Worm (Caenorhabditis elegans) whole organism, L3 larva: Measurements from ENCODE around the gene ten-1.

Experiments
- R02D3.7 ChIP-seq: fragments of 150-350 bp; optimal IDR thresholded peaks from 2 replicates; lab custom pipeline; 2014; ENCODE audit warnings: missing biosample characterization, missing genetic modification characterization
- ZK546.5 ChIP-seq: sonication (generic microtip); optimal IDR thresholded peaks from 2 replicates; lab custom pipeline; 2017; ENCODE audit warnings: missing biosample characterization, missing genetic modification characterization
- ama-1 ChIP-seq: fragments of 150-350 bp; optimal IDR thresholded peaks from 2 replicates; lab custom pipeline; 2018
- ceh-16 ChIP-seq: sonication (generic microtip); optimal IDR thresholded peaks from 2 replicates; lab custom pipeline; 2017; ENCODE audit warnings: missing biosample characterization, missing genetic modification characterization
- ceh-82 ChIP-seq: fragments of 150-350 bp; optimal IDR thresholded peaks from 2 replicates; lab custom pipeline; 2014; ENCODE audit warnings: missing biosample characterization, missing genetic modification characterization
- ceh-9 ChIP-seq: sonication (generic microtip); optimal IDR thresholded peaks from 2 replicates; lab custom pipeline; 2018; ENCODE audit warnings: missing biosample characterization, missing genetic modification characterization
- daf-12 ChIP-seq: fragments of 150-350 bp; optimal IDR thresholded peaks from 2 replicates; lab custom pipeline; 2014; ENCODE audit warnings: missing biosample characterization, missing genetic modification reagents, missing genetic modification characterization
- egl-27 ChIP-seq: sonication (generic microtip); optimal IDR thresholded peaks from 4 replicates; lab custom pipeline; 2017; ENCODE audit warnings: missing biosample characterization, missing genetic modification reagents, missing genetic modification characterization
- egl-5 ChIP-seq: fragments of 150-350 bp; optimal IDR thresholded peaks from 2 replicates; lab custom pipeline; 2017; ENCODE audit warnings: missing biosample characterization, missing genetic modification reagents, missing genetic modification characterization, inconsistent platforms
- elt-1 ChIP-seq: fragments of 150-350 bp; optimal IDR thresholded peaks from 2 replicates; lab custom pipeline; 2014; ENCODE audit warnings: missing biosample characterization, missing genetic modification characterization
- elt-2 ChIP-seq: sonication (generic microtip); optimal IDR thresholded peaks from 2 replicates; lab custom pipeline; 2016; ENCODE audit warnings: missing genetic modification reagents, mild to moderate bottlenecking, missing genetic modification characterization, missing compliant biosample characterization
- elt-3 ChIP-seq, 3 experiments: fragments of 150-350 bp in 1 of 3; sonication (generic microtip) in 2 of 3; optimal IDR thresholded peaks; 2 replicates in 2 of 3; 4 replicates in 1 of 3; lab custom pipeline; 2014 to 2017; ENCODE audit warnings: missing biosample characterization in 3 of 3, missing genetic modification characterization in 3 of 3
- eor-1 ChIP-seq, 2 experiments: fragments of 150-350 bp; optimal IDR thresholded peaks; 2 replicates each; lab custom pipeline; 2014 to 2018; ENCODE audit warnings: missing biosample characterization in 2 of 2, missing genetic modification characterization in 2 of 2
- fkh-10 ChIP-seq: sonication (generic microtip); optimal IDR thresholded peaks from 2 replicates; lab custom pipeline; 2017; ENCODE audit warnings: missing biosample characterization, missing genetic modification reagents, missing genetic modification characterization
- fkh-2 ChIP-seq: fragments of 150-350 bp; optimal IDR thresholded peaks from 2 replicates; lab custom pipeline; 2014; ENCODE audit warnings: missing biosample characterization, missing genetic modification reagents, missing genetic modification characterization
- hmg-11 ChIP-seq: sonication (generic microtip); optimal IDR thresholded peaks from 2 replicates; lab custom pipeline; 2016; ENCODE audit warnings: missing genetic modification characterization, missing compliant biosample characterization
- jun-1 ChIP-seq: fragments of 150-350 bp; optimal IDR thresholded peaks from 2 replicates; lab custom pipeline; 2014; ENCODE audit warnings: missing biosample characterization, missing genetic modification reagents, missing genetic modification characterization
- lin-15B ChIP-seq: fragments of 150-350 bp; optimal IDR thresholded peaks from 2 replicates; lab custom pipeline; 2014; ENCODE audit warnings: missing biosample characterization, missing genetic modification characterization
- lin-39 ChIP-seq: fragments of 150-350 bp; optimal IDR thresholded peaks from 2 replicates; lab custom pipeline; 2018; ENCODE audit warnings: missing biosample characterization, missing genetic modification reagents, missing genetic modification characterization
- lsy-12 ChIP-seq: sonication (generic microtip); optimal IDR thresholded peaks from 2 replicates; lab custom pipeline; 2016; ENCODE audit warnings: mild to moderate bottlenecking, missing genetic modification characterization, missing compliant biosample characterization
- mdl-1 ChIP-seq: fragments of 150-350 bp; optimal IDR thresholded peaks from 2 replicates; lab custom pipeline; 2014; ENCODE audit warnings: missing biosample characterization, missing genetic modification characterization
- mml-1 ChIP-seq: fragments of 150-350 bp; sonication (generic microtip); optimal IDR thresholded peaks from 3 replicates; lab custom pipeline; 2014; ENCODE audit warnings: missing biosample characterization, missing genetic modification characterization
- nfya-1 ChIP-seq: sonication (generic microtip); optimal IDR thresholded peaks from 2 replicates; lab custom pipeline; 2017; ENCODE audit warnings: missing genetic modification characterization, mild to moderate bottlenecking, missing compliant biosample characterization, antibody characterized with exemption, moderate library complexity; ENCODE audit not compliant: insufficient read depth
- nhr-11 ChIP-seq: fragments of 150-350 bp; optimal IDR thresholded peaks from 2 replicates; lab custom pipeline; 2014; ENCODE audit warnings: missing biosample characterization, missing genetic modification characterization
- nhr-12 ChIP-seq: fragments of 150-350 bp; optimal IDR thresholded peaks from 2 replicates; lab custom pipeline; 2014; ENCODE audit warnings: missing biosample characterization, missing genetic modification characterization
- nhr-23 ChIP-seq: fragments of 150-350 bp; optimal IDR thresholded peaks from 2 replicates; lab custom pipeline; 2014; ENCODE audit warnings: missing biosample characterization, missing genetic modification reagents, missing genetic modification characterization
- nhr-237 ChIP-seq: fragments of 150-350 bp; optimal IDR thresholded peaks from 2 replicates; lab custom pipeline; 2014; ENCODE audit warnings: missing biosample characterization, missing genetic modification characterization
- nhr-25 ChIP-seq: sonication (generic microtip); optimal IDR thresholded peaks from 2 replicates; lab custom pipeline; 2017; ENCODE audit warnings: missing biosample characterization, missing genetic modification characterization
- nhr-28 ChIP-seq: fragments of 150-350 bp; optimal IDR thresholded peaks from 2 replicates; lab custom pipeline; 2014; ENCODE audit warnings: missing biosample characterization, missing genetic modification characterization
- nhr-43 ChIP-seq: sonication (generic microtip); optimal IDR thresholded peaks from 2 replicates; lab custom pipeline; 2016; ENCODE audit warnings: mild to moderate bottlenecking, missing genetic modification characterization, missing compliant biosample characterization; ENCODE audit not compliant: poor library complexity, severe bottlenecking
- nhr-76 ChIP-seq: fragments of 150-350 bp; sonication (generic microtip); optimal IDR thresholded peaks from 5 replicates; lab custom pipeline; 2014; ENCODE audit warnings: missing biosample characterization, missing genetic modification characterization
- nhr-77 ChIP-seq: fragments of 150-350 bp; optimal IDR thresholded peaks from 2 replicates; lab custom pipeline; 2014; ENCODE audit warnings: missing biosample characterization, missing genetic modification characterization
- pha-4 ChIP-seq: fragments of 150-350 bp; optimal IDR thresholded peaks from 2 replicates; lab custom pipeline; 2014; ENCODE audit warnings: missing biosample characterization, missing genetic modification reagents, missing genetic modification characterization
- pqm-1 ChIP-seq: fragments of 150-350 bp; optimal IDR thresholded peaks from 2 replicates; lab custom pipeline; 2017; ENCODE audit warnings: missing biosample characterization, missing genetic modification characterization, inconsistent platforms
- sea-2 ChIP-seq: fragments of 150-350 bp; sonication (generic microtip); optimal IDR thresholded peaks from 4 replicates; lab custom pipeline; 2014; ENCODE audit warnings: missing biosample characterization, missing genetic modification reagents, missing genetic modification characterization
- skn-1 ChIP-seq: fragments of 150-350 bp; optimal IDR thresholded peaks from 2 replicates; lab custom pipeline; 2014; ENCODE audit warnings: missing biosample characterization, missing genetic modification characterization
- snpc-4 ChIP-seq: fragments of 150-350 bp; optimal IDR thresholded peaks from 2 replicates; lab custom pipeline; 2014; ENCODE audit warnings: missing biosample characterization, missing genetic modification characterization
- tbx-2 ChIP-seq: sonication (generic microtip); optimal IDR thresholded peaks from 2 replicates; lab custom pipeline; 2016; ENCODE audit warnings: mild to moderate bottlenecking, missing genetic modification characterization, missing compliant biosample characterization
- unc-62 ChIP-seq: fragments of 150-350 bp; sonication (generic microtip); optimal IDR thresholded peaks from 4 replicates; lab custom pipeline; 2014; ENCODE audit warnings: missing biosample characterization, missing genetic modification reagents, missing genetic modification characterization
- zag-1 ChIP-seq: fragments of 150-350 bp; optimal IDR thresholded peaks from 2 replicates; lab custom pipeline; 2014; ENCODE audit warnings: missing biosample characterization, missing genetic modification characterization
- ztf-11 ChIP-seq: fragments of 150-350 bp; optimal IDR thresholded peaks from 2 replicates; lab custom pipeline; 2014; ENCODE audit warnings: missing biosample characterization, missing genetic modification characterization
- ztf-4 ChIP-seq: fragments of 150-350 bp; optimal IDR thresholded peaks from 2 replicates; lab custom pipeline; 2014; ENCODE audit warnings: missing biosample characterization, missing genetic modification characterization

ten-1 gene

DNA sequence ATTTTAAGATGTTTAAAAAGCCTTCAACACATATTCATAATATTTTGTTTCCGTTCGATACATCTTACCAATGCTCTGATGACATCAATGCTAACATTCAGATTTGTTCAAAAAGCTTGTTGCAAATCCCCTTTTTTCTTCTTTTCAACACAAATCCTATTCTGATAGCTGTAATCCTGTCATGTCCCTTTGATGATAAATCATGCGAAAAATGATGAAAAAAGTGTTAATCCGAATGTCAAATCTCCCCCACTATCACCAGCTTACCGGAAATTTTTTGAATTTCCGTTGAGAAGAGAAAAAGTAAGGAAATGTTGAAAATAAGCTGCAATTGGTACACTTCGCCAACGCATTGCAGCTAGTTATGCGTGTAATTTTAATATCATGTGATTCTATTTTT is 61.0 kb downstream of the ten-1 start:
- TF ChIP-seq unc-62 (GFP tag; lab: Kevin White, UChicago) (no peak), elt-2 (tag; lab: Kevin White, UChicago) (no peak), nhr-77 (tag; lab: Kevin White, UChicago) (no peak), pha-4 (tag; lab: Kevin White, UChicago) (no peak), fkh-10 (GFP tag; lab: Kevin White, UChicago) (no peak), ZK546.5 (tag; lab: Kevin White, UChicago) (no peak), nfya-1 (tag; lab: Kevin White, UChicago) (no peak), ztf-4 (tag; lab: Kevin White, UChicago) (no peak), nhr-23 (no peak), R02D3.7 (no peak), ceh-82 (no peak), pqm-1 (tag; lab: Kevin White, UChicago) (no peak), elt-3 (tag; optimal IDR thresholded peaks at IDR 0.05; lab: Kevin White, UChicago) (no peak), ceh-9 (tag; lab: Kevin White, UChicago) (no peak), elt-1 (tag; lab: Kevin White, UChicago) (no peak), hmg-11 (tag; lab: Kevin White, UChicago) (no peak), egl-5 (tag; lab: Kevin White, UChicago) (no peak), ztf-11 (no peak), mml-1 (no peak), nhr-237 (tag; lab: Kevin White, UChicago) (no peak)

DNA sequence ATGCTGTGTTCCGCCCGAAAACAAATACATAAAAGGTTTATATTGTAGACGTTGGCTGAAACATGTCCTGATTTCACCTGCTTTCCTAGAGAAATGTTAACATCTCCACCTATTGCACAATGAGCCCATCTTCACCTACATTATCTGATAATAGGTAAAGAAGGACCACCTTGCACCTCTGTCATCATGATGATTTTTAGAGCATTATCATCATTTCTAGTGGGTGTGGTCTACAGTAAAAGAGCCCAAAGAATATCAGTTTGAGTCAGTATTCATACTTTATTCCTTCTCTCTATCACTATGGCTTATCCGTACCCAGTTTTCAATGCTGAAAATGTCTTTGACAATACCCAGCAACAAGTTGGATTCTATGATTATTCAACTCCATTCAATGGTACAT is 63.5 kb downstream of the ten-1 start, which contains the start of gene med-2:
TSS of gene med-2 (plus strand) at position 301 of the 400 bp plus-strand sequence.
- TF ChIP-seq skn-1, result no peak
- TF ChIP-seq unc-62 (GFP tag; lab: Kevin White, UChicago), result no peak
- no peak for TF ChIP-seq nhr-76 (tag; lab: Kevin White, UChicago)
- no peak for TF ChIP-seq daf-12
- TF ChIP-seq snpc-4 (tag; lab: Kevin White, UChicago), result no peak
- TF ChIP-seq jun-1 (tag; lab: Kevin White, UChicago), result no peak
- no peak for TF ChIP-seq elt-3 (tag; optimal IDR thresholded peaks at IDR 0.05; lab: Kevin White, UChicago)
- no peak for TF ChIP-seq R02D3.7
- TF ChIP-seq ztf-4 (tag; lab: Kevin White, UChicago), result no peak
- TF ChIP-seq nhr-11 (tag; lab: Kevin White, UChicago), result no peak
- TF ChIP-seq nhr-28 (tag; lab: Kevin White, UChicago), result no peak
- no peak for TF ChIP-seq nhr-25 (tag; lab: Kevin White, UChicago)
- no peak for TF ChIP-seq ceh-16 (tag; lab: Kevin White, UChicago)
- TF ChIP-seq pha-4 (tag; lab: Kevin White, UChicago), result no peak
- no peak for TF ChIP-seq lin-39 (tag; lab: Kevin White, UChicago)
- TF ChIP-seq fkh-10 (GFP tag; lab: Kevin White, UChicago), result no peak
- TF ChIP-seq zag-1 (tag; lab: Kevin White, UChicago), result no peak
- TF ChIP-seq egl-5 (tag; lab: Kevin White, UChicago), result no peak
- TF ChIP-seq hmg-11 (tag; lab: Kevin White, UChicago), result no peak
- TF ChIP-seq nhr-43, result no peak
- TF ChIP-seq, all 47 proteins: peak for 0

DNA sequence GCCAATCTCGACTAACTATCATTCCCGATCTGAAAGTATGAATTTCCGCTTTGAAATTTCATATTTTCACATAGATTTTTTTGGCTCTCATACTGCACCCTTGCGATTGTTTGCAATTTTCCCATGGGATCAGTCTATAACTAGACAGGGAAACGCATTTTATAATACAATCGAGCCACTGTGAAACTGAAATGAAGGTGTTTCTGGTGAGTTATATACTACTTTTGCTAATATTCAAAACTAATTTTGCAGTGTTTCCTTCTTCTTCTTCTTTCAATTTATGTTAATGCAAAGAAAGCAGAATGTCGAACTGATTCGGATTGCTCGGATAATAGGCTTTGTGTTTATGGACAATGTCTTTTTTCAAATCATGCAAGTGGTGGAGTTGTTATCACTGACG is 65.2 kb downstream of the ten-1 start:
- TF ChIP-seq ceh-9 (tag; lab: Kevin White, UChicago) (no peak), mdl-1 (no peak), zag-1 (tag; lab: Kevin White, UChicago) (no peak), nhr-23 (no peak), ZK546.5 (tag; lab: Kevin White, UChicago) (no peak), nhr-237 (tag; lab: Kevin White, UChicago) (no peak), nhr-12 (tag; lab: Kevin White, UChicago) (no peak), egl-5 (tag; lab: Kevin White, UChicago) (no peak), nhr-28 (tag; lab: Kevin White, UChicago) (no peak), nfya-1 (tag; lab: Kevin White, UChicago) (no peak)

DNA sequence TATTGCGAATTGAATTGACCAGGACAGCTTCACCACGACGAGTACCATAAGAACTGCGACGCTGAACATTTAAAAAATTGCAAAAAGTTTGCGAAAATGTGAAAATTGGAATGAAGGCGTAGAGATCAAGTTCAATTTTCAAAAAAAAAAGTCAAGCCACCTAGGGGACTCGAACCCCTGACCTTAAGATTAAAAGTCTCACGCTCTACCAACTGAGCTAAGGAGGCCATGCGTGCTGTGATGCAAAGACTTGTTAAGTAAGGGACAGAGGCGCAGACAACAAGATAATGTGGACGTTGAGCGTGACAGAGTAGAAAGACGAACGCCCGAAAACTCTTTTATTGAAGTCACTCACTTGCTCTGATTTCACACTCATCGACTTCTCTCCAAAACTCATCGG is 66.8 kb downstream of the ten-1 start:
- TF ChIP-seq elt-3 (tag; optimal IDR thresholded peaks at IDR 0.05; lab: Kevin White, UChicago) (peak in 1 of 3 experiments; percentile 59), elt-2 (tag; lab: Kevin White, UChicago) (peak; percentile 35), ama-1 (lab: Kevin White, UChicago) (peak; percentile 18), nhr-28 (tag; lab: Kevin White, UChicago) (no peak), egl-27 (tag; lab: Kevin White, UChicago) (peak; percentile 32), lsy-12 (tag; lab: Kevin White, UChicago) (peak; percentile 67), R02D3.7 (peak; percentile 45), ZK546.5 (tag; lab: Kevin White, UChicago) (no peak), nhr-43 (peak; percentile 25), ztf-11 (no peak), egl-5 (tag; lab: Kevin White, UChicago) (no peak), nhr-25 (tag; lab: Kevin White, UChicago) (no peak), lin-15B (tag; lab: Kevin White, UChicago) (peak; percentile 32), nfya-1 (tag; lab: Kevin White, UChicago) (peak; percentile 67), lin-39 (tag; lab: Kevin White, UChicago) (peak; percentile 53), sea-2 (GFP tag; lab: Kevin White, UChicago) (no peak), eor-1 (tag; optimal IDR thresholded peaks at IDR 0.05; lab: Kevin White, UChicago) (no peak), hmg-11 (tag; lab: Kevin White, UChicago) (peak; percentile 89), tbx-2 (peak; percentile 28), fkh-2 (tag; lab: Kevin White, UChicago) (no peak), ztf-4 (tag; lab: Kevin White, UChicago) (no peak), pqm-1 (tag; lab: Kevin White, UChicago) (peak; percentile 33)
